Worm (Caenorhabditis elegans) whole organism, mixed stage, embryonic: ENCODE measurements around the gene T16G1.2.
A peak's percentile ranks its signal among the peaks of the same experiment; 100 is the strongest.

Experiments used
- M03D4.4 ChIP-seq: sonication (generic microtip); optimal IDR thresholded peaks from 2 replicates; lab custom pipeline; 2017; ENCODE audit warnings: mild to moderate bottlenecking, missing genetic modification characterization, missing compliant biosample characterization
- bed-3 ChIP-seq: fragments of 200-800 bp; sonication (Bioruptor generic); optimal IDR thresholded peaks from 3 replicates; lab custom pipeline; 2018; ENCODE audit warnings: mild to moderate bottlenecking, missing genetic modification characterization, moderate library complexity, missing compliant biosample characterization
- blmp-1 ChIP-seq: fragments of 150-350 bp; optimal IDR thresholded peaks from 2 replicates; lab custom pipeline; 2014; ENCODE audit warnings: missing biosample characterization, missing genetic modification characterization
- ceh-39 ChIP-seq: fragments of 150-350 bp; optimal IDR thresholded peaks from 2 replicates; lab custom pipeline; 2014; ENCODE audit warnings: missing biosample characterization, missing genetic modification characterization
- ceh-43 ChIP-seq: fragments of 200-800 bp; sonication (Bioruptor generic); optimal IDR thresholded peaks from 2 replicates; lab custom pipeline; 2018; ENCODE audit warnings: mild to moderate bottlenecking, missing genetic modification characterization, moderate library complexity, missing compliant biosample characterization
- ces-1 ChIP-seq: fragments of 150-350 bp; optimal IDR thresholded peaks from 2 replicates; lab custom pipeline; 2014; ENCODE audit warnings: missing biosample characterization, missing genetic modification reagents, missing genetic modification characterization
- cnd-1 ChIP-seq: fragments of 200-800 bp; sonication (Bioruptor generic); optimal IDR thresholded peaks from 2 replicates; lab custom pipeline; 2018; ENCODE audit warnings: mild to moderate bottlenecking, missing genetic modification characterization, missing compliant biosample characterization
- drap-1 ChIP-seq: fragments of 200-800 bp; sonication (Bioruptor generic); optimal IDR thresholded peaks from 3 replicates; lab custom pipeline; 2018; ENCODE audit warnings: mild to moderate bottlenecking, missing genetic modification characterization, missing compliant biosample characterization
- elt-1 ChIP-seq: sonication (generic microtip); optimal IDR thresholded peaks from 2 replicates; lab custom pipeline; 2017; ENCODE audit warnings: missing genetic modification characterization, mild to moderate bottlenecking, missing compliant biosample characterization, antibody characterized with exemption, moderate library complexity, borderline replicate concordance; ENCODE audit not compliant: insufficient read depth
- flh-1 ChIP-seq: fragments of 200-800 bp; sonication (Bioruptor generic); optimal IDR thresholded peaks from 2 replicates; lab custom pipeline; 2018; ENCODE audit warnings: mild to moderate bottlenecking, missing genetic modification characterization, moderate library complexity, missing compliant biosample characterization
- ham-2 ChIP-seq: fragments of 200-800 bp; sonication (Bioruptor generic); optimal IDR thresholded peaks from 2 replicates; lab custom pipeline; 2018; ENCODE audit warnings: mild to moderate bottlenecking, missing genetic modification characterization, missing compliant biosample characterization
- hlh-1 ChIP-seq: fragments of 150-350 bp; optimal IDR thresholded peaks from 2 replicates; lab custom pipeline; 2014; ENCODE audit warnings: missing biosample characterization, missing genetic modification reagents, missing genetic modification characterization
- lin-13 ChIP-seq: fragments of 150-350 bp; optimal IDR thresholded peaks from 2 replicates; lab custom pipeline; 2014; ENCODE audit warnings: missing biosample characterization, missing genetic modification characterization
- lin-32 ChIP-seq: fragments of 200-800 bp; sonication (Bioruptor generic); optimal IDR thresholded peaks from 2 replicates; lab custom pipeline; 2018; ENCODE audit warnings: mild to moderate bottlenecking, missing genetic modification characterization, missing compliant biosample characterization
- lsy-2 ChIP-seq: fragments of 150-350 bp; optimal IDR thresholded peaks from 2 replicates; lab custom pipeline; 2014; ENCODE audit warnings: missing biosample characterization, missing genetic modification characterization
- mab-5 ChIP-seq: fragments of 150-350 bp; optimal IDR thresholded peaks from 2 replicates; lab custom pipeline; 2014; ENCODE audit warnings: missing biosample characterization, missing genetic modification characterization
- mep-1 ChIP-seq: fragments of 150-350 bp; optimal IDR thresholded peaks from 2 replicates; lab custom pipeline; 2017; ENCODE audit warnings: missing biosample characterization, missing genetic modification reagents, missing genetic modification characterization, inconsistent platforms
- mls-2 ChIP-seq: sonication (generic microtip); optimal IDR thresholded peaks from 2 replicates; lab custom pipeline; 2016; ENCODE audit warnings: mild to moderate bottlenecking, missing genetic modification characterization, moderate library complexity, missing compliant biosample characterization
- nhr-12 ChIP-seq: fragments of 150-350 bp; optimal IDR thresholded peaks from 2 replicates; lab custom pipeline; 2014; ENCODE audit warnings: missing biosample characterization, missing genetic modification characterization
- nhr-2 ChIP-seq: fragments of 150-350 bp; optimal IDR thresholded peaks from 2 replicates; lab custom pipeline; 2014; ENCODE audit warnings: missing biosample characterization, missing genetic modification characterization
- nhr-28 ChIP-seq: fragments of 150-350 bp; optimal IDR thresholded peaks from 2 replicates; lab custom pipeline; 2014; ENCODE audit warnings: missing biosample characterization, missing genetic modification characterization
- pha-4 ChIP-seq: fragments of 150-350 bp; optimal IDR thresholded peaks from 2 replicates; lab custom pipeline; 2018; ENCODE audit warnings: missing biosample characterization, missing genetic modification reagents, missing genetic modification characterization
- snpc-4 ChIP-seq: fragments of 150-350 bp; optimal IDR thresholded peaks from 2 replicates; lab custom pipeline; 2014; ENCODE audit warnings: missing biosample characterization, missing genetic modification characterization
- sptf-1 ChIP-seq: sonication (generic microtip); optimal IDR thresholded peaks from 2 replicates; lab custom pipeline; 2017; ENCODE audit warnings: mild to moderate bottlenecking, missing genetic modification characterization, moderate library complexity, missing compliant biosample characterization
- tbx-8 ChIP-seq: fragments of 200-800 bp; sonication (Bioruptor generic); optimal IDR thresholded peaks from 2 replicates; lab custom pipeline; 2018; ENCODE audit warnings: mild to moderate bottlenecking, missing genetic modification characterization, moderate library complexity, missing compliant biosample characterization
- unc-39 ChIP-seq: fragments of 150-350 bp; optimal IDR thresholded peaks from 2 replicates; lab custom pipeline; 2014; ENCODE audit warnings: missing biosample characterization, missing genetic modification characterization
- unc-62 ChIP-seq: fragments of 150-350 bp; optimal IDR thresholded peaks from 2 replicates; lab custom pipeline; 2014; ENCODE audit warnings: missing biosample characterization, missing genetic modification reagents, missing genetic modification characterization
- zip-8 ChIP-seq: fragments of 150-350 bp; optimal IDR thresholded peaks from 2 replicates; lab custom pipeline; 2014; ENCODE audit warnings: missing biosample characterization, missing genetic modification characterization
- ztf-11 ChIP-seq: fragments of 150-350 bp; optimal IDR thresholded peaks from 2 replicates; lab custom pipeline; 2014; ENCODE audit warnings: missing biosample characterization, missing genetic modification characterization

Gene T16G1.2

DNA sequence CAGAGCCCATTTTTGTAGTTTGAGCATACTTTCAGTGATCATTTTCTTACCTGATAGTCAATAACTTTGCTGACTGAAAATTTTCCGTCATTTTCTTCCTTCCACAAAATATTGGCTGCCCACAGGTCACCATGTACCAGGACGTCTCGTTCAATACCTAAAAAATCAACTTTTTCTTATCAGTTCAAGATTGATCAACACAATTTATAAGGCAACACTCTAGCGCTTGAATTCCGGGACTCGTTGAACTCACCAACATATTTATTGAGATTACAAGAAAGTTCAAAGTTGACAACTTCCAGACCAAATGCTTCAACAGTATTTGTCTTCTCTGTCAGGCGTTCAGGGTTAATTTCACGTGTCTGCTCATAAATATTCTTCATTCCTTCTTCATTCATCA is 4.4 kb downstream of the T16G1.2 start:
- TF ChIP-seq ceh-43 (GFP tag; lab: Kevin White, UChicago), result no peak
- TF ChIP-seq nhr-12 (tag; lab: Kevin White, UChicago), result no peak
- no peak for TF ChIP-seq lin-32 (GFP tag; lab: Kevin White, UChicago)
- TF ChIP-seq M03D4.4, result no peak
- TF ChIP-seq zip-8 (tag; lab: Kevin White, UChicago), result no peak
- TF ChIP-seq nhr-28, result no peak
- TF ChIP-seq ceh-39 (tag; lab: Kevin White, UChicago), result no peak
- TF ChIP-seq blmp-1 (tag; lab: Kevin White, UChicago), result no peak
- no peak for TF ChIP-seq mab-5 (tag; lab: Kevin White, UChicago)
- no peak for TF ChIP-seq mep-1 (tag; lab: Kevin White, UChicago)
- TF ChIP-seq ham-2 (GFP tag; lab: Kevin White, UChicago), result no peak
- no peak for TF ChIP-seq tbx-8 (GFP tag; lab: Kevin White, UChicago)
- no peak for TF ChIP-seq pha-4 (tag; lab: Kevin White, UChicago)
- TF ChIP-seq ces-1 (GFP tag; lab: Kevin White, UChicago), result no peak
- no peak for TF ChIP-seq lsy-2 (tag; lab: Kevin White, UChicago)
- TF ChIP-seq sptf-1 (tag; lab: Kevin White, UChicago), result no peak
- no peak for TF ChIP-seq mls-2
- no peak for TF ChIP-seq drap-1

DNA sequence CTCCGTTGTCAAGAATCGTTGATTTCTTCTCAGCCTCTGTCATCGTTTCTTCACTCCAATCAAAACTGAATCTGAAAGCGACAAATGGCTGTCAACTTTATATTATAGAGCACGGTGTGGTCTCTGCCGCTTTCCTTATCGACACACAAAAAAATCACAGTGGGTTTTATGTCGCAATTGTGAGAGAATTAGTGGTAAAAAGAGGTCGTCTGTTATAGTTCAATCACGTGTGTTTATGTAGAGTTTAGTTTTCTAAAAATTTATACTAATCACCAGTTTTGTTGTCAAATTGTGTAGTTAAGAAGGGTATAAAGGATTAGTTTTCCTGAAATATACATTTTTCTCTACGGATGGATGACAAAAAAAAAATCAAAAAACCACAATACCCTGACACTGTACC is 5.7 kb downstream of the T16G1.2 start, which contains the start of gene T16G1.7:
Gene T16G1.7 (minus strand): TSS at position 137 of the 400 bp plus-strand sequence.
- no peak for TF ChIP-seq drap-1
- no peak for TF ChIP-seq mab-5 (tag; lab: Kevin White, UChicago)
- TF ChIP-seq lin-32 (GFP tag; lab: Kevin White, UChicago), result no peak
- no peak for TF ChIP-seq bed-3 (GFP tag; lab: Kevin White, UChicago)
- no peak for TF ChIP-seq ztf-11 (tag; lab: Kevin White, UChicago)
- TF ChIP-seq lin-13, result no peak
- no peak for TF ChIP-seq mep-1 (tag; lab: Kevin White, UChicago)
- TF ChIP-seq hlh-1 (tag; lab: Kevin White, UChicago), result no peak
- no peak for TF ChIP-seq ceh-43 (GFP tag; lab: Kevin White, UChicago)
- TF ChIP-seq cnd-1, result no peak
- no peak for TF ChIP-seq flh-1 (GFP tag; lab: Kevin White, UChicago)

DNA sequence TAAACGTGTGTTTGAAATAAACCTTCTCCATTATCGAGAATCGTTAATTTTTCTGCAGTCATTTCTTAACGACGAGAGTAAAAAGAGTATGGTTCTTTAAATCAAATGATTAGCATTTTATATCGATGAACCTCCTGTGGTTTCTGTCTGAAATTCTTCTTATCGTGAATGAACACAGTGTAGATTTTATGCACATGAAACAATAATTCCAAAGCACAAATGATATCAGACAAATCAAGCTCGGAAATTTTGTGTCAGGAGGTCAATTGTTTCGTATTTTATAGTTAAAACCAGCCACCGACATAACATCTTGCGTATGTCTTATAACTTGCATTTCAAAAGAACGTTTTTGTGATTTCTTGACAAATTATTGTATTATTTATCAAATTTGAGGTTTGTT is 7.8 kb downstream of the T16G1.2 start, which contains the start of gene T16G1.6:
Gene T16G1.6 (minus strand): TSS at position 77 of the 400 bp plus-strand sequence.
- TF ChIP-seq bed-3 (GFP tag; lab: Kevin White, UChicago) (no peak), flh-1 (GFP tag; lab: Kevin White, UChicago) (no peak), elt-1 (tag; lab: Kevin White, UChicago) (no peak), sptf-1 (tag; lab: Kevin White, UChicago) (no peak), cnd-1 (no peak), ham-2 (GFP tag; lab: Kevin White, UChicago) (no peak), pha-4 (tag; lab: Kevin White, UChicago) (no peak), drap-1 (no peak), ces-1 (GFP tag; lab: Kevin White, UChicago) (no peak), blmp-1 (tag; lab: Kevin White, UChicago) (no peak), nhr-28 (no peak), snpc-4 (tag; lab: Kevin White, UChicago) (no peak), unc-39 (tag; lab: Kevin White, UChicago) (no peak), lin-13 (no peak), unc-62 (GFP tag; lab: Kevin White, UChicago) (no peak)

DNA sequence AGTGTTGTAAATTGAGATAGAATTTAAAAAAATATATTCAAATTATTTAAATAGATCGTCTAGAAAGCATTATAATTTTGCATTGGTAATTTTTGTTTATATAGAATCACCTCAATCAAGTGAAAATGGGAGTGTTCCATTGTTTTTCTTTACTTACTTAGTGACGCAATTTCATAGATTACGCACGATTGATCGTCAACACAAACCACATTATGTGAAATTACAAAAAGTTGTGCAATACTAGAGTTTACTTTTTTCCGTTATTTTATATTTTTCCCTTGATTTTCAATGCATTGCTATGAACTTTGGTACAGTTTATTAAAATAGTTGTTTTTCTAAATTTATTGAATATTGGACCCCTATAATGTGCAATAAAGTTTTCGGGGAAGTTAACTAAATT is 10.2 kb downstream of the T16G1.2 start, which contains the start of gene T16G1.5:
Gene T16G1.5 (minus strand): TSS at position 119 of the 400 bp plus-strand sequence.
- peak; percentile 39 for TF ChIP-seq zip-8 (tag; lab: Kevin White, UChicago)
- no peak for TF ChIP-seq unc-62 (GFP tag; lab: Kevin White, UChicago)

DNA sequence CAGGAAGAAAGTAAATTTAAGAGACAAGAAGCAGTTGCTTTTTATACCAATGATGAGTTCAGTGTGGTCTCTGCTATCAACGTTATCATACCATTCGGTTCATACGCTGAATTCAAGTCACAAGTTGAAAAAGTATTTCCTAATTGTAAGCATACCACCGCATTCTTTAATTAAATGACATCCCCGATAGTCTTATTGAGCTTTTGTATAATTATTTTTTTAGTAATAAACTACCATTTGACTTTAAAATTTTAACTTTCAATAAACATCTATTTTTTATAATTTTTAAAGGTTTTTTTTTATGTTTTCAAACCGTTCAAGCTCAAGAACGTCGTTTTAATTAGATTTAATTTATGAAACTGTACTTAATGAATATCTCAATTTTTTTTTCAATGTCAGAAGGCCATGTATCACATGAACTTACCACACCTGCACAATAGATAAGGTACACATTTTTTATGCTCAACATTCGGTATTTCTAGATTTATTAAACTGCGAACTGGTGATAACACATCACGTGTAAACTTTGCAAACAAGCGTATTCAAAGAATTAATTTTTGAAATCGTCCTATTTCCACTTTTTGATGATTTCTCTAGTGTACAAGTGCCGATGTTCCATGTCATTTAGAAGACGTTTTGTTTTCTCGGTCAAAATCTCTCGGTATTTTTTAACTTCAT is 12.7 kb downstream of the T16G1.2 start, which contains the start of gene T16G1.4:
Gene T16G1.4 (minus strand): TSS at position 51 of the 678 bp plus-strand sequence.
- no peak for TF ChIP-seq mep-1 (tag; lab: Kevin White, UChicago)
- no peak for TF ChIP-seq nhr-2 (tag; lab: Kevin White, UChicago)
- TF ChIP-seq ham-2 (GFP tag; lab: Kevin White, UChicago), result no peak
- TF ChIP-seq blmp-1 (tag; lab: Kevin White, UChicago), result no peak
- no peak for TF ChIP-seq lin-32 (GFP tag; lab: Kevin White, UChicago)
- no peak for TF ChIP-seq cnd-1
